Worm (Caenorhabditis elegans) whole organism, mixed stage, embryonic: ENCODE data around the gene gcy-9.

Experiments used
- M03D4.4 ChIP-seq: sonication (generic microtip); optimal IDR thresholded peaks from 2 replicates; lab custom pipeline; 2017; ENCODE audit warnings: mild to moderate bottlenecking, missing genetic modification characterization, missing compliant biosample characterization
- bed-3 ChIP-seq: fragments of 200-800 bp; sonication (Bioruptor generic); optimal IDR thresholded peaks from 3 replicates; lab custom pipeline; 2018; ENCODE audit warnings: mild to moderate bottlenecking, missing genetic modification characterization, moderate library complexity, missing compliant biosample characterization
- blmp-1 ChIP-seq: fragments of 150-350 bp; optimal IDR thresholded peaks from 2 replicates; lab custom pipeline; 2014; ENCODE audit warnings: missing biosample characterization, missing genetic modification characterization
- ceh-39 ChIP-seq: fragments of 150-350 bp; optimal IDR thresholded peaks from 2 replicates; lab custom pipeline; 2014; ENCODE audit warnings: missing biosample characterization, missing genetic modification characterization
- ceh-43 ChIP-seq: fragments of 200-800 bp; sonication (Bioruptor generic); optimal IDR thresholded peaks from 2 replicates; lab custom pipeline; 2018; ENCODE audit warnings: mild to moderate bottlenecking, missing genetic modification characterization, moderate library complexity, missing compliant biosample characterization
- ceh-83 ChIP-seq: fragments of 200-800 bp; sonication (Bioruptor generic); optimal IDR thresholded peaks from 2 replicates; lab custom pipeline; 2018; ENCODE audit warnings: mild to moderate bottlenecking, missing genetic modification characterization, missing compliant biosample characterization
- ces-1 ChIP-seq: fragments of 150-350 bp; optimal IDR thresholded peaks from 2 replicates; lab custom pipeline; 2014; ENCODE audit warnings: missing biosample characterization, missing genetic modification reagents, missing genetic modification characterization
- cnd-1 ChIP-seq: fragments of 200-800 bp; sonication (Bioruptor generic); optimal IDR thresholded peaks from 2 replicates; lab custom pipeline; 2018; ENCODE audit warnings: mild to moderate bottlenecking, missing genetic modification characterization, missing compliant biosample characterization
- drap-1 ChIP-seq: fragments of 200-800 bp; sonication (Bioruptor generic); optimal IDR thresholded peaks from 3 replicates; lab custom pipeline; 2018; ENCODE audit warnings: mild to moderate bottlenecking, missing genetic modification characterization, missing compliant biosample characterization
- elt-1 ChIP-seq: sonication (generic microtip); optimal IDR thresholded peaks from 2 replicates; lab custom pipeline; 2017; ENCODE audit warnings: missing genetic modification characterization, mild to moderate bottlenecking, missing compliant biosample characterization, antibody characterized with exemption, moderate library complexity, borderline replicate concordance; ENCODE audit not compliant: insufficient read depth
- elt-3 ChIP-seq: fragments of 150-350 bp; optimal IDR thresholded peaks from 2 replicates; lab custom pipeline; 2014; ENCODE audit warnings: missing biosample characterization, missing genetic modification characterization
- flh-1 ChIP-seq: fragments of 200-800 bp; sonication (Bioruptor generic); optimal IDR thresholded peaks from 2 replicates; lab custom pipeline; 2018; ENCODE audit warnings: mild to moderate bottlenecking, missing genetic modification characterization, moderate library complexity, missing compliant biosample characterization
- ham-2 ChIP-seq: fragments of 200-800 bp; sonication (Bioruptor generic); optimal IDR thresholded peaks from 2 replicates; lab custom pipeline; 2018; ENCODE audit warnings: mild to moderate bottlenecking, missing genetic modification characterization, missing compliant biosample characterization
- hlh-1 ChIP-seq: fragments of 150-350 bp; optimal IDR thresholded peaks from 2 replicates; lab custom pipeline; 2014; ENCODE audit warnings: missing biosample characterization, missing genetic modification reagents, missing genetic modification characterization
- lin-32 ChIP-seq: fragments of 200-800 bp; sonication (Bioruptor generic); optimal IDR thresholded peaks from 2 replicates; lab custom pipeline; 2018; ENCODE audit warnings: mild to moderate bottlenecking, missing genetic modification characterization, missing compliant biosample characterization
- lsy-2 ChIP-seq: fragments of 150-350 bp; optimal IDR thresholded peaks from 2 replicates; lab custom pipeline; 2014; ENCODE audit warnings: missing biosample characterization, missing genetic modification characterization
- mab-5 ChIP-seq: fragments of 150-350 bp; optimal IDR thresholded peaks from 2 replicates; lab custom pipeline; 2014; ENCODE audit warnings: missing biosample characterization, missing genetic modification characterization
- mep-1 ChIP-seq: fragments of 150-350 bp; optimal IDR thresholded peaks from 2 replicates; lab custom pipeline; 2017; ENCODE audit warnings: missing biosample characterization, missing genetic modification reagents, missing genetic modification characterization, inconsistent platforms
- mls-2 ChIP-seq: sonication (generic microtip); optimal IDR thresholded peaks from 2 replicates; lab custom pipeline; 2016; ENCODE audit warnings: mild to moderate bottlenecking, missing genetic modification characterization, moderate library complexity, missing compliant biosample characterization
- nhr-12 ChIP-seq: fragments of 150-350 bp; optimal IDR thresholded peaks from 2 replicates; lab custom pipeline; 2014; ENCODE audit warnings: missing biosample characterization, missing genetic modification characterization
- nhr-2 ChIP-seq: fragments of 150-350 bp; optimal IDR thresholded peaks from 2 replicates; lab custom pipeline; 2014; ENCODE audit warnings: missing biosample characterization, missing genetic modification characterization
- nhr-237 ChIP-seq: fragments of 150-350 bp; optimal IDR thresholded peaks from 2 replicates; lab custom pipeline; 2014; ENCODE audit warnings: missing biosample characterization, missing genetic modification characterization
- nhr-28 ChIP-seq: fragments of 150-350 bp; optimal IDR thresholded peaks from 2 replicates; lab custom pipeline; 2014; ENCODE audit warnings: missing biosample characterization, missing genetic modification characterization
- nhr-76 ChIP-seq: sonication (generic microtip); optimal IDR thresholded peaks from 2 replicates; lab custom pipeline; 2017; ENCODE audit warnings: missing biosample characterization, missing genetic modification characterization
- pha-4 ChIP-seq: fragments of 150-350 bp; optimal IDR thresholded peaks from 2 replicates; lab custom pipeline; 2018; ENCODE audit warnings: missing biosample characterization, missing genetic modification reagents, missing genetic modification characterization
- sem-2 ChIP-seq: fragments of 200-800 bp; sonication (Bioruptor generic); optimal IDR thresholded peaks from 2 replicates; lab custom pipeline; 2018; ENCODE audit warnings: mild to moderate bottlenecking, missing genetic modification characterization, missing compliant biosample characterization
- sptf-1 ChIP-seq: sonication (generic microtip); optimal IDR thresholded peaks from 2 replicates; lab custom pipeline; 2017; ENCODE audit warnings: mild to moderate bottlenecking, missing genetic modification characterization, moderate library complexity, missing compliant biosample characterization
- tbx-8 ChIP-seq: fragments of 200-800 bp; sonication (Bioruptor generic); optimal IDR thresholded peaks from 2 replicates; lab custom pipeline; 2018; ENCODE audit warnings: mild to moderate bottlenecking, missing genetic modification characterization, moderate library complexity, missing compliant biosample characterization
- unc-120 ChIP-seq: sonication (generic microtip); optimal IDR thresholded peaks from 2 replicates; lab custom pipeline; 2017; ENCODE audit warnings: missing genetic modification characterization, missing compliant biosample characterization; ENCODE audit not compliant: poor library complexity, severe bottlenecking
- unc-39 ChIP-seq: fragments of 150-350 bp; optimal IDR thresholded peaks from 2 replicates; lab custom pipeline; 2014; ENCODE audit warnings: missing biosample characterization, missing genetic modification characterization
- unc-62 ChIP-seq: fragments of 150-350 bp; optimal IDR thresholded peaks from 2 replicates; lab custom pipeline; 2014; ENCODE audit warnings: missing biosample characterization, missing genetic modification reagents, missing genetic modification characterization
- zip-8 ChIP-seq: fragments of 150-350 bp; optimal IDR thresholded peaks from 2 replicates; lab custom pipeline; 2014; ENCODE audit warnings: missing biosample characterization, missing genetic modification characterization
- ztf-11 ChIP-seq: fragments of 150-350 bp; optimal IDR thresholded peaks from 2 replicates; lab custom pipeline; 2014; ENCODE audit warnings: missing biosample characterization, missing genetic modification characterization

gcy-9 gene

DNA sequence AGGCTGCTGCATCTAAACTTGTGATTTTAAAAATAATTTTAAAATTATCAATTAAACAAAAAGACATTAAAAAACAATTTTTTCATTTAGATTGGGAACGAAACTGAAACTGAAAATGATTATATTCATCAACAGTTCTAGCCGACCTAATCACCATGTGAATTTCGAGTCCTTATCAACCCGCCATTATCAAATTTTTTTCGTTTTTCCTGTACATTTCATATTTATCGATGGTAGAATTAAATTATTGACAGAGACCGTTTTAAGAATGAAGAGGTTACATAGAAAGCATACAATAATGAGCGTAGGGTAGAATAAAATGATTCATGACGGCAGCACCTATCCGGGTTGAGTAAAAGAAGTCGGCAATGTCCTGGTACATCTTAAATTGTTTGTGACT, 13.4 kb downstream of the gcy-9 start, which contains the start of gene asm-2:
Gene asm-2 (minus strand): TSS at position 12 of the 400 bp plus-strand sequence.
- no peak for TF ChIP-seq pha-4
- no peak for TF ChIP-seq ceh-39
- no peak for TF ChIP-seq zip-8
- no peak for TF ChIP-seq cnd-1 (tag; lab: Kevin White, UChicago)
- no peak for TF ChIP-seq ces-1 (GFP tag; lab: Kevin White, UChicago)
- no peak for TF ChIP-seq tbx-8
- no peak for TF ChIP-seq ztf-11 (tag; lab: Kevin White, UChicago)
- no peak for TF ChIP-seq nhr-2
- TF ChIP-seq nhr-12 (tag; lab: Kevin White, UChicago): no peak
- no peak for TF ChIP-seq M03D4.4
- TF ChIP-seq unc-39 (tag; lab: Kevin White, UChicago): no peak
- TF ChIP-seq blmp-1 (tag; lab: Kevin White, UChicago): no peak
- no peak for TF ChIP-seq flh-1 (GFP tag; lab: Kevin White, UChicago)
- no peak for TF ChIP-seq mep-1 (tag; lab: Kevin White, UChicago)
- no peak for TF ChIP-seq sptf-1 (tag; lab: Kevin White, UChicago)
- no peak for TF ChIP-seq elt-3 (tag; lab: Kevin White, UChicago)
- no peak for TF ChIP-seq ceh-43 (GFP tag; lab: Kevin White, UChicago)
- no peak for TF ChIP-seq unc-120 (tag; lab: Kevin White, UChicago)

DNA sequence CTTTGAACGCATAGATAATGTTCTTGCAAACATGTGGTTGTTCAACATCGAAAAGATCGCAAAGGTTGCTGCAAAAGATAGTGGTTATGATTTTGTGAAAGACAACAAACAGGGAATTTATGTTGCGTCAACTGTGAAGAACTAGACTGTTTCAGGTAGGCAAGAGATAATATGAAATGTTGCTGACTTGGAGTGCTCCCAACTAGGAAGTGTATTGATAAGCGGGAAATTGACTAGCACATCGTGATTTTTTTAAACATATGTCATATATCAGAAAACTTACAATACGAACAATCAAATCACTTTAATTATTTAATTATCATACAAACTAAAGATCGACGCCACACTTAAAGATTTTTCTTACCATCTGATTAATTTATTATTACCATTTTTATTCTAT, 14.5 kb downstream of the gcy-9 start:
- TF ChIP-seq lin-32 (GFP tag; lab: Kevin White, UChicago) (no peak), pha-4 (no peak), unc-120 (tag; lab: Kevin White, UChicago) (no peak), M03D4.4 (no peak)

DNA sequence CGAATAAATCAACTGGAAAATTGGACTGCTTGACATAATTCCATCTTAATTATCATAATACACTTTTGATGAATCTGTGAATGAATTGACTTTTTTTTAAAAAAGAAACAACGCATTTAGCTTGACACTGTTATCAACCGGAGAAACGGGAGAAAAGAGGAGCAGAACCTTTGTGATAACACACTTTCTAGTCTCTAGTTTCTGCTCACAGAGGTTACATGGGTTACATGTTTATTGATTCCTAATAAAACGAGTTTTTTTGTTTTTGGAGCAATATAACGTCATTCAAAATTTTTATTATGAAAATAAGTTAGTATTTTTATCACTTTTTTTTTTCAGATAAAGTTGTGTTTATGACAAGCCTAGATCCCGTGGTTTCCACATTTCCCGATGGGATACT, 19.7 kb downstream of the gcy-9 start, which contains the start of gene hizr-1:
Gene hizr-1 (plus strand): TSS at position 340 of the 400 bp plus-strand sequence.
- TF ChIP-seq ceh-83 (GFP tag; lab: Kevin White, UChicago) (no peak), sem-2 (GFP tag; lab: Kevin White, UChicago) (no peak), mep-1 (tag; lab: Kevin White, UChicago) (no peak), drap-1 (GFP tag; lab: Kevin White, UChicago) (no peak), elt-3 (tag; lab: Kevin White, UChicago) (no peak), lsy-2 (no peak), unc-39 (tag; lab: Kevin White, UChicago) (no peak), ham-2 (GFP tag; lab: Kevin White, UChicago) (no peak), flh-1 (GFP tag; lab: Kevin White, UChicago) (no peak), sptf-1 (tag; lab: Kevin White, UChicago) (no peak), blmp-1 (tag; lab: Kevin White, UChicago) (no peak), mls-2 (tag; lab: Kevin White, UChicago) (no peak), ztf-11 (tag; lab: Kevin White, UChicago) (no peak), zip-8 (no peak), elt-1 (no peak), nhr-76 (no peak), tbx-8 (no peak)
- TF ChIP-seq, all 35 proteins: peak for 0

DNA sequence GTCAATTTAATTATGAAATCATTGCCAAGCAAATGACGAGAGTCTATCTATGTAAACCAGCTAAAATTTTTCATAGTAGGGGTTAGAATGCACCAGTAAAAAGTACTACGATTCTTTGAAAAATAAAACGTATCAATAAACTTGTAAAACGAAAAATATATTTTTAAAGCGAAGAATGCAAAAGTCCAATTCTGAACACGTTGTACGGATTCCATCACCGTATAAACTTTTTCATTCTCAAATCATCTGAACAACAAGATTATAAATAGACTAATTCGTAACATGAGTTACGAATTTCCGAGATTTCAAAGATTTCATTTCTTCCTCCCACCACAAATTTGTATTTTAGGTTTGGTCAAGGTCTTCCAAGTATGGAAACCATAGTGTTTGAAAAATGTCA, 20.9 kb downstream of the gcy-9 start, which contains the start of gene nlp-57:
Gene nlp-57 (plus strand): TSS at position 301 of the 400 bp plus-strand sequence.
- TF ChIP-seq cnd-1 (tag; lab: Kevin White, UChicago) (no peak), tbx-8 (no peak), ceh-83 (GFP tag; lab: Kevin White, UChicago) (no peak), drap-1 (GFP tag; lab: Kevin White, UChicago) (no peak), nhr-2 (no peak), mab-5 (tag; lab: Kevin White, UChicago) (no peak), pha-4 (no peak), flh-1 (GFP tag; lab: Kevin White, UChicago) (no peak), nhr-28 (no peak), mls-2 (tag; lab: Kevin White, UChicago) (no peak), sem-2 (GFP tag; lab: Kevin White, UChicago) (no peak), nhr-12 (tag; lab: Kevin White, UChicago) (no peak), nhr-237 (tag; lab: Kevin White, UChicago) (no peak), ces-1 (GFP tag; lab: Kevin White, UChicago) (no peak), sptf-1 (tag; lab: Kevin White, UChicago) (no peak), ceh-43 (GFP tag; lab: Kevin White, UChicago) (no peak)
- TF ChIP-seq, all 35 proteins: peak for 0

DNA sequence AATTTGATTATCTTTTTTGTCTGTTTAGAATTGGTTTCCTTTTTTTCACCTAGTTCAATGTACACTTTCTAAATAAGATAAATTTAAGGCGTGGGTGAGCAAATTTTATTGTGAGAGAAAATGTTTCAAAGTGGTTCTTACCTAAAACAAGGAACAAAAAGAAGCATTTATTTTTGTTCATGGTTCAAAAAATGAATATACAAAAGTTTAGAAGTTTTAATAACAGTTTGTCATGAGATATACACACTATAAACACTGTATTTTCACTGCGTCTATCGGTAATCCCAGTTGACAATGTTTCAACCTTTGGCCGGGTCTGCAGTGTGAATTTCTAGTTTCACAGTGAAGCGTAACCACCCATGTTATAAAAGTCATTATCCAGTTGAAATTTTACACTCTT, 22.3 kb downstream of the gcy-9 start, which contains the start of gene F08G12.11:
Gene F08G12.11 (minus strand): TSS at position 181 of the 400 bp plus-strand sequence.
- TF ChIP-seq elt-1: no peak
- no peak for TF ChIP-seq hlh-1 (tag; lab: Kevin White, UChicago)
- no peak for TF ChIP-seq ceh-43 (GFP tag; lab: Kevin White, UChicago)
- no peak for TF ChIP-seq unc-62 (GFP tag; lab: Kevin White, UChicago)
- TF ChIP-seq bed-3: no peak
- TF ChIP-seq elt-3 (tag; lab: Kevin White, UChicago): no peak
- TF ChIP-seq mep-1 (tag; lab: Kevin White, UChicago): no peak
- TF ChIP-seq ces-1 (GFP tag; lab: Kevin White, UChicago): no peak
- TF ChIP-seq zip-8: no peak
- TF ChIP-seq pha-4: no peak
- TF ChIP-seq M03D4.4: no peak
- no peak for TF ChIP-seq sptf-1 (tag; lab: Kevin White, UChicago)
- TF ChIP-seq blmp-1 (tag; lab: Kevin White, UChicago): no peak
- TF ChIP-seq ztf-11 (tag; lab: Kevin White, UChicago): no peak
